Worm (Caenorhabditis elegans): ENCODE data around the gene R144.12.

R144.12 gene

DNA sequence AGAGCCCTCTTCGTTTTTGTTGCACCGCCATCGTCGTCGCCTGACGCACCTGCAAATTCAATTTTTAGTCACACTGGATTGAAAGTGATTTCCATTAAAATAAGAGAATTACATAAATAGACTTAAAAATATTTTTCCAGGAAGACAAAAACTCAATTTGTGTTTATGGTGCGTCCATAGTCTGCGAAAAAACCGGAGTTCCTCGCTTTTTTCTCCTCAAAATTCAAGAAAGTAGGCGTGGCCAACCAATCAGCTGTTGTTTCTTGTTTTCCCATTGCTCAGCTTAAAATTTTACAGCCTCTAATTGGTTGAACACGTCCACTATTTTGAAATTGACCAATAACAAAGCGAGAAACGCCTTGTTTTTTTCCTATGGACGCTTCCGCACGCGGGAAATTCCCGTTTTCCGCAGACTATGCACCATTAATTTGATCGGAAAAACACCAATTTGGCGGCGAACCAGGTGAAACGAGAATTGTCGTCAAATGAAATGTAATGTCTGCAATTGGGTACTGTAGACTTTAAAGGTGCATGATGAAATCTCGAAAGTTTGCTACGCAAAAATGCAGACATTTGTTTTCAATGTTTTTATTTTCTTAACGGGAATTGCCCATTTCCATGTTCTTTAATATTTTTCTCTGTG lies 22.2 kb downstream of the R144.12 start, which contains the start of gene C27F2.7 (continued):
- TF ChIP-seq repo-1 (tag; optimal IDR thresholded peaks at IDR 0.05) (no peak), nhr-90 (tag; optimal IDR thresholded peaks at IDR 0.05) (no peak), dpl-1 (GFP tag; optimal IDR thresholded peaks at IDR 0.05) (peak; percentile 47), bed-2 (GFP tag; IDR thresholded peaks at IDR 0.05) (no peak), F57A8.1 (GFP tag; optimal IDR thresholded peaks at IDR 0.05) (no peak), ets-4 (GFP tag; optimal IDR thresholded peaks at IDR 0.05) (no peak), egrh-3 (GFP tag; IDR thresholded peaks at IDR 0.05) (no peak), tbp1 (GFP tag; optimal IDR thresholded peaks at IDR 0.05) (peak; percentile 41), nhr-179 (tag; optimal IDR thresholded peaks at IDR 0.05) (no peak), B0261.1 (tag; optimal IDR thresholded peaks at IDR 0.05) (no peak), F39B2.1 (GFP tag; IDR thresholded peaks at IDR 0.05) (no peak), tbx-9 (tag; optimal IDR thresholded peaks at IDR 0.05; ENCODE audit: borderline replicate concordance) (no peak), rcor-1 (GFP tag; IDR thresholded peaks at IDR 0.05) (peak; percentile 83), aptf-2 (GFP tag; conservative IDR thresholded peaks at IDR 0.05) (0 out of 2 replicates have a peak, but pooled peaks have one; percentile 34), attf-6 (GFP tag; IDR thresholded peaks at IDR 0.05) (peak; percentile 22; the same call in 1 of the 2 replicates), lir-1 (GFP tag; conservative IDR thresholded peaks at IDR 0.05) (no peak), let-607 (tag; optimal IDR thresholded peaks at IDR 0.05) (no peak), pha-4 (tag; optimal IDR thresholded peaks at IDR 0.05) (no peak), dpff-1 (tag; optimal IDR thresholded peaks at IDR 0.05) (no peak), atf-7 (tag; optimal IDR thresholded peaks at IDR 0.05) (no peak), akir-1 (GFP tag; optimal IDR thresholded peaks at IDR 0.05) (no peak), ceh-40 (GFP tag; IDR thresholded peaks at IDR 0.05) (no peak), fkh-3 (tag; optimal IDR thresholded peaks at IDR 0.05) (no peak), unc-62 (GFP tag; optimal IDR thresholded peaks at IDR 0.05) (no peak), F37B4.10 (GFP tag; IDR thresholded peaks at IDR 0.05) (no peak), ztf-28 (GFP tag; IDR thresholded peaks at IDR 0.05) (no peak), attf-5 (GFP tag; optimal IDR thresholded peaks at IDR 0.05) (no peak), sptf-2 (GFP tag; optimal IDR thresholded peaks at IDR 0.05) (no peak), aptf-3 (GFP tag; IDR thresholded peaks at IDR 0.05) (no peak), mes-4 (tag; optimal IDR thresholded peaks at IDR 0.05) (no peak), ztf-3 (GFP tag; optimal IDR thresholded peaks at IDR 0.05) (no peak), F55B11.4 (tag; optimal IDR thresholded peaks at IDR 0.05; ENCODE audit: borderline replicate concordance, insufficient read depth) (no peak), B0019.2 (GFP tag; conservative IDR thresholded peaks at IDR 0.05) (peak; percentile 68; the same call in 1 of the 2 replicates), nhr-80 (tag; optimal IDR thresholded peaks at IDR 0.05) (no peak), Y56A3A.18 (GFP tag; IDR thresholded peaks at IDR 0.05) (no peak), snpc-4 (GFP tag; optimal IDR thresholded peaks at IDR 0.05) (no peak), snpc-4 (tag; optimal IDR thresholded peaks at IDR 0.05) (no peak), gei-17 (GFP tag; optimal IDR thresholded peaks at IDR 0.05) (no peak), Y53F4B.3 (GFP tag; IDR thresholded peaks at IDR 0.05) (no peak), ztf-26 (tag; optimal IDR thresholded peaks at IDR 0.05) (no peak), F57C9.4 (tag; optimal IDR thresholded peaks at IDR 0.05) (no peak), hmg-1.2 (GFP tag; IDR thresholded peaks at IDR 0.05) (peak; percentile 48), lin-35 (GFP tag; optimal IDR thresholded peaks at IDR 0.05) (no peak), bed-1 (GFP tag; IDR thresholded peaks at IDR 0.05) (no peak), hrde-1 (tag; optimal IDR thresholded peaks at IDR 0.05; ENCODE audit: borderline replicate concordance) (peak; percentile 29), hlh-12 (tag; optimal IDR thresholded peaks at IDR 0.05) (no peak), nfya-1 (tag; optimal IDR thresholded peaks at IDR 0.05; ENCODE audit: borderline replicate concordance, insufficient read depth) (no peak), hsf-1 (GFP tag; IDR thresholded peaks at IDR 0.05) (peak; percentile 70)
